Worm (Caenorhabditis elegans) whole organism, L4 larva: ENCODE results near the gene oac-53.

Experiments
- nhr-77 ChIP-seq: fragments of 150-350 bp; optimal IDR thresholded peaks from 2 replicates; lab custom pipeline; 2014; ENCODE audit warnings: missing biosample characterization, missing genetic modification characterization
- unc-62 ChIP-seq, 3 experiments: fragments of 150-350 bp in 1 of 3; sonication (generic microtip); optimal IDR thresholded peaks in 2 of 3; peaks in 1 of 3; 1 replicate in 1 of 3; 2 replicates in 2 of 3; lab custom pipeline; 2014 to 2017; ENCODE audit warnings: missing biosample characterization in 3 of 3, missing genetic modification characterization in 3 of 3, missing genetic modification reagents in 3 of 3, missing genotype in 1 of 3

DNA sequence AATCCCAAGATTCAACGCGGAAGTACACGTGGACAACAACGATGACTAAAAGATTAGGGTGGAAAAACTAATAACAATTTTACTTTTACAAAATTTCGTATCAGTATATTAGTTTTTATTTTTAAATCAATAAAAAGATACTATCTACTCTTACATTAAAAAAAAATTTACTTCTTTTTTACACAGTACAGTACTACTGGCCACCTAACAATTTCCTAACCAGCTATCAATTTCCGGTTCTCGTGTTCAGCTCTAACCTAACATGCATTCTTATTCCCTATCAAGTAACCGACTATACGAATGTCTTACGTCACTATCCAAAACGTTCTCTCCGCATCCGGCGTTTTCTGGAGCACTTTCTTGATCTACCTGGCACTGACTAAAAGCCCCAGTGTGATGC is 1.8 kb upstream of the oac-53 start, which contains the start of gene srd-21:
- peak in 1 of 2 experiments; percentile 27 for TF ChIP-seq unc-62 (GFP tag; optimal IDR thresholded peaks at IDR 0.05 in 1 of 2; lab: Kevin White, UChicago)
- TF ChIP-seq unc-62 (tag; optimal IDR thresholded peaks at IDR 0.05; lab: Kevin White, UChicago) = no peak
- TF ChIP-seq nhr-77 (tag; lab: Kevin White, UChicago) = no peak
